Worm (Caenorhabditis elegans) whole organism, L2 larva: ENCODE data around the gene nhr-180.

ENCODE experiments used
- Y55F3AM.14 ChIP-seq: fragments of 200-800 bp; sonication (Bioruptor generic); optimal IDR thresholded peaks from 2 replicates; lab custom pipeline; 2018; ENCODE audit warnings: mild to moderate bottlenecking, missing genetic modification characterization, missing compliant biosample characterization
- alr-1 ChIP-seq: fragments of 150-350 bp; optimal IDR thresholded peaks from 2 replicates; lab custom pipeline; 2014; ENCODE audit warnings: missing biosample characterization, missing genetic modification characterization
- blmp-1 ChIP-seq: sonication (generic microtip); optimal IDR thresholded peaks from 2 replicates; lab custom pipeline; 2017; ENCODE audit warnings: missing genetic modification characterization, mild to moderate bottlenecking, missing compliant biosample characterization, antibody characterized with exemption, moderate library complexity; ENCODE audit not compliant: insufficient read depth
- lin-39 ChIP-seq: fragments of 150-350 bp; optimal IDR thresholded peaks from 2 replicates; lab custom pipeline; 2014; ENCODE audit warnings: missing biosample characterization, missing genetic modification reagents, missing genetic modification characterization
- nhr-12 ChIP-seq: fragments of 150-350 bp; optimal IDR thresholded peaks from 2 replicates; lab custom pipeline; 2014; ENCODE audit warnings: missing biosample characterization, missing genetic modification characterization
- nhr-77 ChIP-seq: fragments of 150-350 bp; optimal IDR thresholded peaks from 2 replicates; lab custom pipeline; 2014; ENCODE audit warnings: missing biosample characterization, missing genetic modification characterization
- unc-55 ChIP-seq: fragments of 150-350 bp; sonication (generic microtip); optimal IDR thresholded peaks from 3 replicates; lab custom pipeline; 2014; ENCODE audit warnings: missing biosample characterization, missing genetic modification reagents, missing genetic modification characterization
- unc-62 ChIP-seq: fragments of 150-350 bp; optimal IDR thresholded peaks from 2 replicates; lab custom pipeline; 2014; ENCODE audit warnings: missing biosample characterization, missing genetic modification reagents, missing genetic modification characterization
- ztf-11 ChIP-seq: sonication (generic microtip); optimal IDR thresholded peaks from 2 replicates; lab custom pipeline; 2017; ENCODE audit warnings: missing biosample characterization, missing genetic modification characterization

DNA sequence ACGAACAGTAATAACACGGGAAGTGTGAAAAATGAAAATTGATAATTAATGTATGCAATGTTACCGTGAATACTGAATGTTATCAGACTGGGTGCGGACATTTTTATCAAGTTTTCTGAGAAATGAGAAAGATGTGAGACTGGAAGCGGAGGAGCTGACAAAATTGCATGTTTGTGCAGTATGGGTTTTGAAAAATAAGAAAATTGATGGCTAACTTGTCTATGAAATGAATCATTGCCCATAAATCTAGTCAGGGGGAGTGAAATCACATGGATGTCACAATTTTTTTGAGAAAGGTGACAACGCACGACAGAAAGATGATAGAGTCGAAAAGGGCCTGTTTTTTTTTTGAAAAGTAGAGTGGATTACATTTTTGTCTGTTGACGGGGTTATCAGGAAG is 4.0 kb upstream of the nhr-180 start, which contains the start of gene sru-24:
- TF ChIP-seq unc-55 (no peak), nhr-12 (tag; lab: Kevin White, UChicago) (no peak), alr-1 (no peak), blmp-1 (tag; lab: Kevin White, UChicago) (no peak), Y55F3AM.14 (GFP tag; lab: Kevin White, UChicago) (no peak), unc-62 (GFP tag; lab: Kevin White, UChicago) (no peak), ztf-11 (tag; lab: Kevin White, UChicago) (no peak), nhr-77 (tag; lab: Kevin White, UChicago) (no peak), lin-39 (tag; lab: Kevin White, UChicago) (no peak)
